Worm (Caenorhabditis elegans) whole organism, early embryonic: ENCODE results near the gene srg-32.

Experiments
- F13C5.2 ChIP-seq: sonication (generic microtip); optimal IDR thresholded peaks from 2 replicates; lab custom pipeline; 2017; ENCODE audit warnings: mild to moderate bottlenecking, missing genetic modification characterization, inconsistent platforms, missing compliant biosample characterization
- aly-1 ChIP-seq: sonication (generic microtip); optimal IDR thresholded peaks from 2 replicates; lab custom pipeline; 2016; ENCODE audit warnings: missing genetic modification characterization, missing compliant biosample characterization
- ama-1 ChIP-seq: fragments of 150-350 bp; optimal IDR thresholded peaks from 2 replicates; lab custom pipeline; 2014
- ceh-36 ChIP-seq: sonication (generic microtip); optimal IDR thresholded peaks from 2 replicates; lab custom pipeline; 2016; ENCODE audit warnings: missing genetic modification characterization, inconsistent platforms, missing compliant biosample characterization
- ets-7 ChIP-seq: sonication (generic microtip); optimal IDR thresholded peaks from 2 replicates; lab custom pipeline; 2016; ENCODE audit warnings: missing genotype, missing genetic modification characterization, missing compliant biosample characterization
- flt-1 ChIP-seq: fragments of 200-800 bp; sonication (Bioruptor generic); IDR thresholded peaks from 2 replicates; pipeline ENCODE4 v1.3.6; 2022; ENCODE audit warnings: missing genetic modification characterization, missing compliant biosample characterization
- hmbx-1 ChIP-seq: sonication (generic microtip); optimal IDR thresholded peaks from 2 replicates; lab custom pipeline; 2016; ENCODE audit warnings: mild to moderate bottlenecking, missing genetic modification characterization, missing compliant biosample characterization
- hmg-4 ChIP-seq: fragments of 200-800 bp; sonication (Bioruptor generic); optimal IDR thresholded peaks from 2 replicates; lab custom pipeline; 2018; ENCODE audit warnings: mild to moderate bottlenecking, missing genetic modification characterization, missing compliant biosample characterization
- pes-1 ChIP-seq: fragments of 200-800 bp; sonication (Bioruptor generic); IDR thresholded peaks from 2 replicates; pipeline ENCODE4 v1.3.6; 2022; ENCODE audit warnings: missing genetic modification reagents, missing genetic modification characterization, missing compliant biosample characterization
- tbx-11 ChIP-seq: fragments of 200-800 bp; sonication (Bioruptor generic); IDR thresholded peaks from 2 replicates; pipeline ENCODE4 v1.3.6; 2022; ENCODE audit warnings: missing genetic modification characterization, missing compliant biosample characterization
- tbx-37 ChIP-seq: fragments of 200-800 bp; sonication (Bioruptor generic); conservative IDR thresholded peaks from 2 replicates; pipeline ENCODE4 v1.3.6; 2022; ENCODE audit warnings: missing genetic modification reagents, missing genetic modification characterization, missing compliant biosample characterization
- tra-4 ChIP-seq: sonication (generic microtip); optimal IDR thresholded peaks from 2 replicates; lab custom pipeline; 2017; ENCODE audit warnings: missing genetic modification characterization, missing compliant biosample characterization

- TF ChIP-seq ama-1 (lab: Kevin White, UChicago) (no peak), pes-1 (no peak), tra-4 (tag; lab: Kevin White, UChicago) (no peak), tbx-11 (GFP tag; lab: Robert Waterston, UW) (no peak), hmbx-1 (tag; lab: Kevin White, UChicago) (no peak), ets-7 (tag; lab: Kevin White, UChicago) (no peak), aly-1 (tag; lab: Kevin White, UChicago) (no peak), F13C5.2 (no peak), hmg-4 (GFP tag; lab: Kevin White, UChicago) (no peak), tbx-37 (GFP tag; lab: Robert Waterston, UW) (no peak), flt-1 (GFP tag; lab: Robert Waterston, UW) (no peak), ceh-36 (tag; lab: Kevin White, UChicago) (no peak)
Observed at ce11 chrV:10615496-10615895, 26.9 kb upstream of the srg-32 start, which contains the start of gene H09F14.1.
